Fruit fly (Drosophila melanogaster) ovary, adult (tissue): ENCODE measurements around the gene Cyfip.

Experiments
- CG17801 ChIP-seq: fragments of 200-800 bp; optimal IDR thresholded peaks from 2 replicates; lab custom pipeline; 2019; ENCODE audit warnings: missing biosample characterization, mild to moderate bottlenecking, missing genetic modification characterization, moderate library complexity; ENCODE audit not compliant: partially characterized antibody

Cyfip gene

dm6 chr3R:15309924-15310323 lies 23.1 kb upstream of the Cyfip start, which contains the start of gene Tm2:
TSS of gene Tm2 (plus strand) at chr3R:15310193.
- TF ChIP-seq CG17801: no peak

- no peak for TF ChIP-seq CG17801
Observed at dm6 chr3R:15310695-15311094, 22.4 kb upstream of the Cyfip start.

dm6 chr3R:15313836-15314235 lies 19.2 kb upstream of the Cyfip start:
- no peak for TF ChIP-seq CG17801

- TF ChIP-seq CG17801: no peak
Observed at dm6 chr3R:15316326-15316725, 16.7 kb upstream of the Cyfip start, which contains the start of gene CG14866. TSS of gene CG14866 (plus strand) at chr3R:15316471.

dm6 chr3R:15319912-15320746 lies 12.9 kb upstream of the Cyfip start, which contains the start of the genes CG6276 and CG44040:
TSS of gene CG6276 (minus strand) at chr3R:15320069.
TSS of gene CG44040 (plus strand) at chr3R:15320378.
- TF ChIP-seq CG17801: peak; percentile 4

- no peak for TF ChIP-seq CG17801
Observed at dm6 chr3R:15320747-15321085, 12.3 kb upstream of the Cyfip start, which contains the start of gene ear. TSS of gene ear (plus strand) at chr3R:15320756.

- no peak for TF ChIP-seq CG17801
Observed at dm6 chr3R:15328083-15328779, 4.8 kb upstream of the Cyfip start, which contains the start of the genes CG6236 and ea. TSS of gene CG6236 (minus strand) at chr3R:15328269. TSS of gene ea (plus strand) at chr3R:15328729.

dm6 chr3R:15330472-15330871 lies 2.6 kb upstream of the Cyfip start, which contains the start of gene mRpL9:
TSS of gene mRpL9 (plus strand) at chr3R:15330738.
- TF ChIP-seq CG17801: no peak

- no peak for TF ChIP-seq CG17801
Observed at dm6 chr3R:15339111-15339510, 6.0 kb downstream of the Cyfip start.

- TF ChIP-seq CG17801: no peak
Observed at dm6 chr3R:15340052-15340732, 7.1 kb downstream of the Cyfip start, which contains the start of gene SerRS-m. TSS of gene SerRS-m (plus strand) at chr3R:15340667.

dm6 chr3R:15342432-15342925 lies 9.4 kb downstream of the Cyfip start:
- no peak for TF ChIP-seq CG17801

- peak; percentile 8 for TF ChIP-seq CG17801
Observed at dm6 chr3R:15342926-15343685, 10.0 kb downstream of the Cyfip start, which contains the start of gene Nagk. TSS of gene Nagk (minus strand) at chr3R:15343256.

dm6 chr3R:15345198-15346017 lies 12.3 kb downstream of the Cyfip start:
- TF ChIP-seq CG17801: no peak

- TF ChIP-seq CG17801: no peak
Observed at dm6 chr3R:15346018-15346383, 12.9 kb downstream of the Cyfip start, which contains the start of the genes Surf4 and CG31301. TSS of gene Surf4 (minus strand) at chr3R:15346176. TSS of gene CG31301 (plus strand) at chr3R:15346205.

dm6 chr3R:15347822-15348221 lies 14.8 kb downstream of the Cyfip start, which contains the start of the genes CG42726 and CG42727:
TSS of gene CG42726 (plus strand) at chr3R:15348048.
TSS of gene CG42727 (plus strand) at chr3R:15348048.
- TF ChIP-seq CG17801: no peak
